Worm (Caenorhabditis elegans) whole organism, mixed stage, embryonic: ENCODE results near the gene txt-1.

ENCODE experiments used
- M03D4.4 ChIP-seq: sonication (generic microtip); optimal IDR thresholded peaks from 2 replicates; lab custom pipeline; 2017; ENCODE audit warnings: mild to moderate bottlenecking, missing genetic modification characterization, missing compliant biosample characterization
- bed-3 ChIP-seq: fragments of 200-800 bp; sonication (Bioruptor generic); optimal IDR thresholded peaks from 3 replicates; lab custom pipeline; 2018; ENCODE audit warnings: mild to moderate bottlenecking, missing genetic modification characterization, moderate library complexity, missing compliant biosample characterization
- blmp-1 ChIP-seq: fragments of 150-350 bp; optimal IDR thresholded peaks from 2 replicates; lab custom pipeline; 2014; ENCODE audit warnings: missing biosample characterization, missing genetic modification characterization
- ceh-39 ChIP-seq: fragments of 150-350 bp; optimal IDR thresholded peaks from 2 replicates; lab custom pipeline; 2014; ENCODE audit warnings: missing biosample characterization, missing genetic modification characterization
- ceh-43 ChIP-seq: fragments of 200-800 bp; sonication (Bioruptor generic); optimal IDR thresholded peaks from 2 replicates; lab custom pipeline; 2018; ENCODE audit warnings: mild to moderate bottlenecking, missing genetic modification characterization, moderate library complexity, missing compliant biosample characterization
- ceh-83 ChIP-seq: fragments of 200-800 bp; sonication (Bioruptor generic); optimal IDR thresholded peaks from 2 replicates; lab custom pipeline; 2018; ENCODE audit warnings: mild to moderate bottlenecking, missing genetic modification characterization, missing compliant biosample characterization
- ces-1 ChIP-seq: fragments of 150-350 bp; optimal IDR thresholded peaks from 2 replicates; lab custom pipeline; 2014; ENCODE audit warnings: missing biosample characterization, missing genetic modification reagents, missing genetic modification characterization
- cnd-1 ChIP-seq: fragments of 200-800 bp; sonication (Bioruptor generic); optimal IDR thresholded peaks from 2 replicates; lab custom pipeline; 2018; ENCODE audit warnings: mild to moderate bottlenecking, missing genetic modification characterization, missing compliant biosample characterization
- drap-1 ChIP-seq: fragments of 200-800 bp; sonication (Bioruptor generic); optimal IDR thresholded peaks from 3 replicates; lab custom pipeline; 2018; ENCODE audit warnings: mild to moderate bottlenecking, missing genetic modification characterization, missing compliant biosample characterization
- elt-1 ChIP-seq: sonication (generic microtip); optimal IDR thresholded peaks from 2 replicates; lab custom pipeline; 2017; ENCODE audit warnings: missing genetic modification characterization, mild to moderate bottlenecking, missing compliant biosample characterization, antibody characterized with exemption, moderate library complexity, borderline replicate concordance; ENCODE audit not compliant: insufficient read depth
- elt-3 ChIP-seq: fragments of 150-350 bp; optimal IDR thresholded peaks from 2 replicates; lab custom pipeline; 2014; ENCODE audit warnings: missing biosample characterization, missing genetic modification characterization
- flh-1 ChIP-seq: fragments of 200-800 bp; sonication (Bioruptor generic); optimal IDR thresholded peaks from 2 replicates; lab custom pipeline; 2018; ENCODE audit warnings: mild to moderate bottlenecking, missing genetic modification characterization, moderate library complexity, missing compliant biosample characterization
- ham-2 ChIP-seq: fragments of 200-800 bp; sonication (Bioruptor generic); optimal IDR thresholded peaks from 2 replicates; lab custom pipeline; 2018; ENCODE audit warnings: mild to moderate bottlenecking, missing genetic modification characterization, missing compliant biosample characterization
- hlh-1 ChIP-seq: fragments of 150-350 bp; optimal IDR thresholded peaks from 2 replicates; lab custom pipeline; 2014; ENCODE audit warnings: missing biosample characterization, missing genetic modification reagents, missing genetic modification characterization
- lin-13 ChIP-seq: fragments of 150-350 bp; optimal IDR thresholded peaks from 2 replicates; lab custom pipeline; 2014; ENCODE audit warnings: missing biosample characterization, missing genetic modification characterization
- lin-32 ChIP-seq: fragments of 200-800 bp; sonication (Bioruptor generic); optimal IDR thresholded peaks from 2 replicates; lab custom pipeline; 2018; ENCODE audit warnings: mild to moderate bottlenecking, missing genetic modification characterization, missing compliant biosample characterization
- lsy-2 ChIP-seq: fragments of 150-350 bp; optimal IDR thresholded peaks from 2 replicates; lab custom pipeline; 2014; ENCODE audit warnings: missing biosample characterization, missing genetic modification characterization
- mab-5 ChIP-seq: fragments of 150-350 bp; optimal IDR thresholded peaks from 2 replicates; lab custom pipeline; 2014; ENCODE audit warnings: missing biosample characterization, missing genetic modification characterization
- mep-1 ChIP-seq: fragments of 150-350 bp; optimal IDR thresholded peaks from 2 replicates; lab custom pipeline; 2017; ENCODE audit warnings: missing biosample characterization, missing genetic modification reagents, missing genetic modification characterization, inconsistent platforms
- mls-2 ChIP-seq: sonication (generic microtip); optimal IDR thresholded peaks from 2 replicates; lab custom pipeline; 2016; ENCODE audit warnings: mild to moderate bottlenecking, missing genetic modification characterization, moderate library complexity, missing compliant biosample characterization
- nhr-12 ChIP-seq: fragments of 150-350 bp; optimal IDR thresholded peaks from 2 replicates; lab custom pipeline; 2014; ENCODE audit warnings: missing biosample characterization, missing genetic modification characterization
- nhr-2 ChIP-seq: fragments of 150-350 bp; optimal IDR thresholded peaks from 2 replicates; lab custom pipeline; 2014; ENCODE audit warnings: missing biosample characterization, missing genetic modification characterization
- nhr-237 ChIP-seq: fragments of 150-350 bp; optimal IDR thresholded peaks from 2 replicates; lab custom pipeline; 2014; ENCODE audit warnings: missing biosample characterization, missing genetic modification characterization
- nhr-28 ChIP-seq: fragments of 150-350 bp; optimal IDR thresholded peaks from 2 replicates; lab custom pipeline; 2014; ENCODE audit warnings: missing biosample characterization, missing genetic modification characterization
- nhr-76 ChIP-seq: sonication (generic microtip); optimal IDR thresholded peaks from 2 replicates; lab custom pipeline; 2017; ENCODE audit warnings: missing biosample characterization, missing genetic modification characterization
- pha-4 ChIP-seq: fragments of 150-350 bp; optimal IDR thresholded peaks from 2 replicates; lab custom pipeline; 2018; ENCODE audit warnings: missing biosample characterization, missing genetic modification reagents, missing genetic modification characterization
- sem-2 ChIP-seq: fragments of 200-800 bp; sonication (Bioruptor generic); optimal IDR thresholded peaks from 2 replicates; lab custom pipeline; 2018; ENCODE audit warnings: mild to moderate bottlenecking, missing genetic modification characterization, missing compliant biosample characterization
- snpc-4 ChIP-seq: fragments of 150-350 bp; optimal IDR thresholded peaks from 2 replicates; lab custom pipeline; 2014; ENCODE audit warnings: missing biosample characterization, missing genetic modification characterization
- sptf-1 ChIP-seq: sonication (generic microtip); optimal IDR thresholded peaks from 2 replicates; lab custom pipeline; 2017; ENCODE audit warnings: mild to moderate bottlenecking, missing genetic modification characterization, moderate library complexity, missing compliant biosample characterization
- unc-39 ChIP-seq: fragments of 150-350 bp; optimal IDR thresholded peaks from 2 replicates; lab custom pipeline; 2014; ENCODE audit warnings: missing biosample characterization, missing genetic modification characterization
- unc-62 ChIP-seq: fragments of 150-350 bp; optimal IDR thresholded peaks from 2 replicates; lab custom pipeline; 2014; ENCODE audit warnings: missing biosample characterization, missing genetic modification reagents, missing genetic modification characterization
- zip-8 ChIP-seq: fragments of 150-350 bp; optimal IDR thresholded peaks from 2 replicates; lab custom pipeline; 2014; ENCODE audit warnings: missing biosample characterization, missing genetic modification characterization
- ztf-11 ChIP-seq: fragments of 150-350 bp; optimal IDR thresholded peaks from 2 replicates; lab custom pipeline; 2014; ENCODE audit warnings: missing biosample characterization, missing genetic modification characterization

Gene txt-1

DNA sequence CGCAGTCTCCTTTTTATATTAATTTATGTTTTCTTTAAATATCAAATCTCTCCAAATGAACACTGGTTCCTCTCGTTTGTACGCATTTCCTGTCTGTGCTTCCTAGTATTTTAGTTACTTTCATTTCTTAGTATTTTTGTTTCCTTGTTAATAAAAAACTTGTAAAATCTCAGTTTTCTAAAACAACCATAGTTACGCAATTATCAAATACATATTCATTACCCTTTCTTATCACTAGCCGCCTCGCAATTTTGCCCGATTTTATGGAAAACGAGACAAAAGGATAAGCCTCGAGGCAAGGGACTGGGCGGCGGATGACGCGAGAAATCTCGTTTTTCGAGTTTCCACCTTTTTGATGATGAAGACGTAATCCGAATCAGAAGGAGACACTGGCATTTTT lies 5.3 kb downstream of the txt-1 start, which contains the start of gene C50D2.1:
Gene C50D2.1, plus strand, starts transcription at position 301 of the 400 bp plus-strand sequence.
- TF ChIP-seq M03D4.4 (tag; lab: Kevin White, UChicago): no peak
- no peak for TF ChIP-seq blmp-1
- TF ChIP-seq bed-3 (GFP tag; lab: Kevin White, UChicago): no peak
- TF ChIP-seq unc-62 (GFP tag; lab: Kevin White, UChicago): no peak
- TF ChIP-seq flh-1: no peak
- TF ChIP-seq elt-1 (tag; lab: Kevin White, UChicago): no peak
- TF ChIP-seq ztf-11: no peak
- no peak for TF ChIP-seq mab-5 (tag; lab: Kevin White, UChicago)
- TF ChIP-seq pha-4: no peak
- TF ChIP-seq lsy-2 (tag; lab: Kevin White, UChicago): no peak
- no peak for TF ChIP-seq ceh-39 (tag; lab: Kevin White, UChicago)
- no peak for TF ChIP-seq lin-32 (GFP tag; lab: Kevin White, UChicago)
- no peak for TF ChIP-seq elt-3 (tag; lab: Kevin White, UChicago)
- no peak for TF ChIP-seq unc-39 (tag; lab: Kevin White, UChicago)
- no peak for TF ChIP-seq nhr-2 (tag; lab: Kevin White, UChicago)
- TF ChIP-seq hlh-1: no peak
- no peak for TF ChIP-seq sem-2
- no peak for TF ChIP-seq drap-1 (GFP tag; lab: Kevin White, UChicago)
- no peak for TF ChIP-seq ceh-43
- TF ChIP-seq lin-13 (tag; lab: Kevin White, UChicago): no peak
- TF ChIP-seq, all 35 proteins: peak for 0

- TF ChIP-seq pha-4 (no peak), nhr-76 (tag; lab: Kevin White, UChicago) (no peak), lsy-2 (tag; lab: Kevin White, UChicago) (no peak), ceh-39 (tag; lab: Kevin White, UChicago) (no peak), nhr-2 (tag; lab: Kevin White, UChicago) (no peak), nhr-12 (tag; lab: Kevin White, UChicago) (no peak), sptf-1 (tag; lab: Kevin White, UChicago) (no peak), elt-1 (tag; lab: Kevin White, UChicago) (no peak), mls-2 (no peak), ham-2 (GFP tag; lab: Kevin White, UChicago) (no peak)
These were observed 6.2 kb downstream of the txt-1 start for ce11 chrII:112231-112630.

- no peak for TF ChIP-seq ham-2 (GFP tag; lab: Kevin White, UChicago)
- no peak for TF ChIP-seq mep-1
- no peak for TF ChIP-seq lin-32 (GFP tag; lab: Kevin White, UChicago)
- no peak for TF ChIP-seq ztf-11
- TF ChIP-seq unc-39 (tag; lab: Kevin White, UChicago): no peak
- TF ChIP-seq ceh-83 (GFP tag; lab: Kevin White, UChicago): no peak
- TF ChIP-seq elt-3 (tag; lab: Kevin White, UChicago): no peak
- no peak for TF ChIP-seq hlh-1
- no peak for TF ChIP-seq snpc-4 (tag; lab: Kevin White, UChicago)
- TF ChIP-seq drap-1 (GFP tag; lab: Kevin White, UChicago): no peak
- no peak for TF ChIP-seq nhr-2 (tag; lab: Kevin White, UChicago)
- TF ChIP-seq elt-1 (tag; lab: Kevin White, UChicago): no peak
- TF ChIP-seq M03D4.4 (tag; lab: Kevin White, UChicago): no peak
- no peak for TF ChIP-seq unc-62 (GFP tag; lab: Kevin White, UChicago)
- TF ChIP-seq ceh-39 (tag; lab: Kevin White, UChicago): no peak
- no peak for TF ChIP-seq flh-1
- no peak for TF ChIP-seq zip-8 (tag; lab: Kevin White, UChicago)
- TF ChIP-seq bed-3 (GFP tag; lab: Kevin White, UChicago): no peak
- TF ChIP-seq ceh-43: no peak
- TF ChIP-seq, all 35 proteins: peak for 0
These were observed 10.9 kb downstream of the txt-1 start, which contains the start of gene srt-54 for ce11 chrII:116916-117315. srt-54 (plus strand) TSS chrII:117216.

ce11 chrII:121121-121520 lies 15.1 kb downstream of the txt-1 start, which contains the start of gene K10B4.3:
K10B4.3 (minus strand) TSS chrII:121221.
- TF ChIP-seq M03D4.4 (tag; lab: Kevin White, UChicago): no peak
- no peak for TF ChIP-seq mls-2
- no peak for TF ChIP-seq nhr-237 (tag; lab: Kevin White, UChicago)
- no peak for TF ChIP-seq nhr-28
- TF ChIP-seq mab-5 (tag; lab: Kevin White, UChicago): no peak
- no peak for TF ChIP-seq pha-4
- TF ChIP-seq ces-1: no peak
- no peak for TF ChIP-seq ztf-11
- TF ChIP-seq ceh-43: no peak
- no peak for TF ChIP-seq zip-8 (tag; lab: Kevin White, UChicago)
- no peak for TF ChIP-seq blmp-1
- no peak for TF ChIP-seq cnd-1
- no peak for TF ChIP-seq sptf-1 (tag; lab: Kevin White, UChicago)
- no peak for TF ChIP-seq unc-62 (GFP tag; lab: Kevin White, UChicago)
- no peak for TF ChIP-seq elt-3 (tag; lab: Kevin White, UChicago)
- TF ChIP-seq nhr-76 (tag; lab: Kevin White, UChicago): no peak
- no peak for TF ChIP-seq unc-39 (tag; lab: Kevin White, UChicago)
- TF ChIP-seq ceh-39 (tag; lab: Kevin White, UChicago): no peak
- no peak for TF ChIP-seq elt-1 (tag; lab: Kevin White, UChicago)
